Worm (Caenorhabditis elegans) whole organism, midembryonic: Measurements from ENCODE around the gene clec-168.

Experiments used
- T22C8.4 ChIP-seq: fragments of 200-800 bp; sonication (Bioruptor generic); IDR thresholded peaks from 2 replicates; pipeline ENCODE4 v1.3.6; 2022; ENCODE audit warnings: missing genetic modification characterization, missing compliant biosample characterization
- cog-1 ChIP-seq: sonication (generic microtip); optimal IDR thresholded peaks from 2 replicates; lab custom pipeline; 2016; ENCODE audit warnings: missing genetic modification characterization, missing compliant biosample characterization
- flt-1 ChIP-seq: fragments of 200-800 bp; sonication (Bioruptor generic); IDR thresholded peaks from 2 replicates; pipeline ENCODE4 v1.3.6; 2022; ENCODE audit warnings: missing genetic modification characterization, missing compliant biosample characterization
- klf-2 ChIP-seq: fragments of 200-800 bp; sonication (Bioruptor generic); conservative IDR thresholded peaks from 2 replicates; pipeline ENCODE4 v1.3.6; 2022; ENCODE audit warnings: missing genetic modification reagents, missing genetic modification characterization, missing compliant biosample characterization
- med-1 ChIP-seq: sonication (generic microtip); optimal IDR thresholded peaks from 2 replicates; lab custom pipeline; 2017; ENCODE audit warnings: missing genetic modification characterization, mild to moderate bottlenecking, missing compliant biosample characterization, antibody characterized with exemption, missing genetic modification reagents; ENCODE audit not compliant: insufficient read depth
- ref-1 ChIP-seq: fragments of 200-800 bp; sonication (Bioruptor generic); conservative IDR thresholded peaks from 2 replicates; pipeline ENCODE4 v1.3.6; 2022; ENCODE audit warnings: missing genetic modification reagents, missing genetic modification characterization, missing compliant biosample characterization
- tab-1 ChIP-seq: fragments of 200-800 bp; sonication (Bioruptor generic); IDR thresholded peaks from 2 replicates; pipeline ENCODE4 v1.3.6; 2022; ENCODE audit warnings: missing genetic modification characterization, missing compliant biosample characterization
- ztf-23 ChIP-seq: fragments of 200-800 bp; sonication (Bioruptor generic); IDR thresholded peaks from 2 replicates; pipeline ENCODE4 v1.3.6; 2022; ENCODE audit warnings: missing genetic modification reagents, missing genetic modification characterization, missing compliant biosample characterization
- ztf-29 ChIP-seq: fragments of 200-800 bp; sonication (Bioruptor generic); IDR thresholded peaks from 2 replicates; pipeline ENCODE4 v1.3.6; 2022; ENCODE audit warnings: missing genetic modification reagents, missing genetic modification characterization, missing compliant biosample characterization

DNA sequence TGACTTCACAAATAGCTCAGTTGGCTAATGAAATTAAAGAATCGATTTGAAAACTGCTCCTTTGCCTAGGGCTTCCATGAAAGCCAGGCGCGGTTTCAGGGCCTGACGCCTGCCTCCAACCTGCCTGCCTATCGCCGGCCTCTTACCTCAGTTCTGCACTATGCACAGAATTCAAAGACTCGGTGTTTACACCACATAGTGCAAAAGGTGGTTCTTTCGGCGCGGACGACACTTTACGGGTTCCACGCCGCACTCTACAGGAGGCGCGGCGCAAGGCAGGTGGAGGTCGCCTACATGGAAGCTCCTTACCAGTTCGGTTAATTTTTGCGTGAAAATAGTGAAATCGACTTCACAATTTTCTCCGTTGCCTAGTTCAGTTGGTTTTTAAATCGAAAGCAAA is 47.0 kb upstream of the clec-168 start:
- no peak for TF ChIP-seq ztf-23 (GFP tag; lab: Robert Waterston, UW)
- no peak for TF ChIP-seq flt-1
- TF ChIP-seq ref-1 (GFP tag; lab: Robert Waterston, UW): no peak
- no peak for TF ChIP-seq T22C8.4 (GFP tag; lab: Robert Waterston, UW)
- no peak for TF ChIP-seq cog-1 (tag; lab: Kevin White, UChicago)
- TF ChIP-seq klf-2 (GFP tag; lab: Robert Waterston, UW): no peak
- TF ChIP-seq ztf-29 (GFP tag; lab: Robert Waterston, UW): no peak
- TF ChIP-seq med-1 (GFP tag; lab: Kevin White, UChicago): no peak
- no peak for TF ChIP-seq tab-1 (GFP tag; lab: Robert Waterston, UW)
